Worm (Caenorhabditis elegans): ENCODE measurements around the gene T25B9.6.

- TF ChIP-seq dao-5 (tag; optimal IDR thresholded peaks at IDR 0.05): no peak
- no peak for TF ChIP-seq him-1 (tag; optimal IDR thresholded peaks at IDR 0.05)
Measured at ce11 chrIV:10779328-10779727, 21.4 kb downstream of the T25B9.6 start.
